Fruit fly (Drosophila melanogaster) whole organism, adult: ENCODE data around the gene CG7914.

ENCODE experiments used
- CG11617 ChIP-seq: fragments of 200-800 bp; sonication (Bioruptor generic); optimal IDR thresholded peaks from 2 replicates; lab custom pipeline; 2017; ENCODE audit warnings: mild to moderate bottlenecking, missing biosample characterization, missing genetic modification reagents, missing genetic modification characterization
- CG1620 ChIP-seq: fragments of 200-800 bp; sonication (Bioruptor generic); optimal IDR thresholded peaks from 2 replicates; lab custom pipeline; 2016; ENCODE audit warnings: missing biosample characterization, missing genetic modification characterization
- CG33017 ChIP-seq: fragments of 200-800 bp; sonication (Bioruptor generic); optimal IDR thresholded peaks from 2 replicates; lab custom pipeline; 2018; ENCODE audit warnings: missing biosample characterization, mild to moderate bottlenecking, missing genetic modification characterization, moderate library complexity
- CG5204 ChIP-seq: fragments of 200-800 bp; sonication (Bioruptor generic); optimal IDR thresholded peaks from 2 replicates; lab custom pipeline; 2016; ENCODE audit warnings: missing biosample characterization, missing genetic modification characterization
- Crg-1 ChIP-seq: fragments of 200-800 bp; sonication (Bioruptor generic); optimal IDR thresholded peaks from 2 replicates; lab custom pipeline; 2016; ENCODE audit warnings: missing biosample characterization, missing genetic modification characterization
- Mnt ChIP-seq: fragments of 200-800 bp; sonication (Bioruptor generic); optimal IDR thresholded peaks from 2 replicates; lab custom pipeline; 2016; ENCODE audit warnings: missing biosample characterization, mild to moderate bottlenecking, missing genetic modification characterization
- bab1 ChIP-seq: fragments of 200-800 bp; sonication (Bioruptor generic); optimal IDR thresholded peaks from 3 replicates; lab custom pipeline; 2019; ENCODE audit warnings: missing biosample characterization, mild to moderate bottlenecking, missing genetic modification characterization, moderate library complexity
- cic ChIP-seq: fragments of 200-800 bp; sonication (Bioruptor generic); optimal IDR thresholded peaks from 2 replicates; lab custom pipeline; 2017; ENCODE audit warnings: missing biosample characterization, mild to moderate bottlenecking, missing genetic modification characterization, moderate library complexity
- cnc ChIP-seq, 2 experiments: fragments of >200 bp; optimal IDR thresholded peaks; 2 replicates each; lab custom pipeline; 2017
- kay ChIP-seq: fragments of 200-800 bp; sonication (Bioruptor generic); peaks from one replicate; lab custom pipeline; 2016; ENCODE audit warnings: missing biosample characterization, missing genetic modification characterization, borderline replicate concordance
- ovo ChIP-seq: fragments of 200-800 bp; sonication (Bioruptor generic); optimal IDR thresholded peaks from 2 replicates; lab custom pipeline; 2016; ENCODE audit warnings: missing biosample characterization, missing genetic modification characterization
- pad ChIP-seq: fragments of 200-800 bp; sonication (Bioruptor generic); optimal IDR thresholded peaks from 3 replicates; lab custom pipeline; 2017; ENCODE audit warnings: missing biosample characterization, missing genetic modification characterization, mild to moderate bottlenecking, moderate library complexity, missing genetic modification reagents
- toe ChIP-seq: fragments of 200-800 bp; sonication (Bioruptor generic); optimal IDR thresholded peaks from 2 replicates; lab custom pipeline; 2016; ENCODE audit warnings: missing biosample characterization, missing genetic modification characterization

dm6 chrX:19238613-19239012 is 45.4 kb upstream of the CG7914 start:
- TF ChIP-seq CG33017 (tag; lab: Kevin White, UChicago) (no peak), toe (GFP tag; lab: Kevin White, UChicago) (no peak), CG1620 (no peak), Mnt (no peak), cnc (optimal IDR thresholded peaks at IDR 0.05; lab: Kevin White, UChicago) (no peak), Crg-1 (no peak), ovo (GFP tag; lab: Kevin White, UChicago) (no peak), pad (GFP tag; lab: Kevin White, UChicago) (no peak), kay (GFP tag; lab: Kevin White, UChicago) (no peak), CG5204 (no peak), cic (GFP tag; lab: Kevin White, UChicago) (no peak), bab1 (GFP tag; lab: Kevin White, UChicago) (no peak), CG11617 (GFP tag; lab: Kevin White, UChicago) (no peak)
